Worm (Caenorhabditis elegans): ENCODE measurements around the gene tpst-2.

The tpst-2 gene

DNA sequence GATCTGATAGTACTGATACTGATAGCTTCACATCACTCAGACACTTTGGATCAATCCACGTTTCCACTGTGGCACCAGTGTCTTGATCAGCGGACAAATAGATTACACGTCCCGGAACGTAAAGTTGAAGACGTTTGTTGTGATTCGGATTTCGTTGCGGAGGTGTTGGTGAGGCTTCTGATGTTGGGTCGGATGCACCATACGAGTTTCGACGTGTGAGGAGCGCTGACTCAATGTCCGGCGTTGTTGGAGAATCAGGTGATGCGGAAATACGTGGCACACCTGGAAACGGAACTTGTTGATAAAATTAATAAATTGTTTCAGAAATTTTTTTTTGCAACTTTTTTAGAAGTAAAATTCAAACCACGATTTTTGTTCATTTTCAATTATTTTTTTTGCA lies 7.7 kb downstream of the tpst-2 start, which contains the start of gene alh-11:
Gene alh-11, minus strand, starts transcription at position 101 of the 400 bp plus-strand sequence.
- no peak for TF ChIP-seq nhr-76 (tag; optimal IDR thresholded peaks at IDR 0.05)
- no peak for TF ChIP-seq pha-4 (tag; optimal IDR thresholded peaks at IDR 0.05)
- TF ChIP-seq ztf-11 (tag; optimal IDR thresholded peaks at IDR 0.05), result no peak
- no peak for TF ChIP-seq ceh-83 (GFP tag; optimal IDR thresholded peaks at IDR 0.05)
- TF ChIP-seq hlh-1 (tag; optimal IDR thresholded peaks at IDR 0.05), result no peak
- no peak for TF ChIP-seq mab-5 (tag; optimal IDR thresholded peaks at IDR 0.05)
- no peak for TF ChIP-seq lsy-2 (tag; optimal IDR thresholded peaks at IDR 0.05)
- TF ChIP-seq elt-1 (tag; optimal IDR thresholded peaks at IDR 0.05; ENCODE audit: borderline replicate concordance, insufficient read depth), result no peak
- no peak for TF ChIP-seq nhr-12 (tag; optimal IDR thresholded peaks at IDR 0.05)
- TF ChIP-seq M03D4.4 (tag; optimal IDR thresholded peaks at IDR 0.05), result no peak
- no peak for TF ChIP-seq ces-1 (GFP tag; optimal IDR thresholded peaks at IDR 0.05)
- no peak for TF ChIP-seq ham-2 (GFP tag; optimal IDR thresholded peaks at IDR 0.05)
- no peak for TF ChIP-seq elt-3 (tag; optimal IDR thresholded peaks at IDR 0.05)
- no peak for TF ChIP-seq mep-1 (tag; optimal IDR thresholded peaks at IDR 0.05)
- TF ChIP-seq ceh-39 (tag; optimal IDR thresholded peaks at IDR 0.05), result no peak
- no peak for TF ChIP-seq cnd-1 (tag; optimal IDR thresholded peaks at IDR 0.05)
- TF ChIP-seq lin-32 (GFP tag; optimal IDR thresholded peaks at IDR 0.05), result no peak

DNA sequence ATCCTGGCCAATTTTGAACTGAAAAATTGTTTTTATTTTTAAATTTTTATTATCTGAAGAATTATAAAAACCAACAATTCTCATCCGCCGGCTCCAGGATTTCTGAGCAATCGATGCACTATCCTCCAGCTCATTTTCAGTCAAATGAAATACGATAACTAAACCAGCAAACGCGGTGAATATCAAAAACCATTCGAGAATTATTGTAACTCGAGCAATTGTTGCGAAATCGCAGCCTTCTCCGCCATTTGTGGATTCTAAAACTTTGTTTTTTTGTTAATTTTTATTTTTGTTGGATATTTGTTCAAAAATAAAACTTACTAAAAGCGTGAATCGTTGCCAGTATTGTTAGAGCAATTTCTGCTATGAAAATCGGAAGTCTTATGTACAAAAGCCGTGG lies 11.4 kb downstream of the tpst-2 start:
- TF ChIP-seq ceh-83 (GFP tag; optimal IDR thresholded peaks at IDR 0.05), result no peak

DNA sequence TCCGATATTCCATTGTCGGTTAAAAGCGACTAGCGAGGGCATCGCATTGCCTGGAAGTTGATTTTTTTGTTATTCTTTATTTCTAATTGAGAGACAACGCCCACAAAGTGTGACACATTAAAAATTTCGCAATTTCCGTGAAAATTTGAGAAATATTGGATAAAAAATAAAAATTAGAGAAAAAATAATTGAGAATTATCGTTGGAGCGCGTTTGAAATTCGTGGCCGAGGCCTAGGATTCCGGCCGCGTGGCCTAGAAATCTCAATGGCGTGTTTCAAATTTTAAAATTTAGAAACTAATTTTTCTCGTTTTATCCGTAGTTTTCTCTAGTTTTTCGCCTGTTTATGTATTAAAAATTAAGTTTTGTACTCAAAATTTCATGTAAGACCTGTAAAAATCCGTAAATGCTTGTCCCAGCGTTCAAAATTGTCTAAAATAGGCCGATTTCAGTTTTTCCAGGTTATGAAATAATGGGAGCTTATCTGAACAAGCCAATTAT lies 12.2 kb downstream of the tpst-2 start, which contains the start of the genes dagl-2 and ppm-1.G:
Gene dagl-2, minus strand, starts transcription at position 52 of the 500 bp plus-strand sequence.
Gene ppm-1.G, plus strand, starts transcription at position 450 of the 500 bp plus-strand sequence.
- TF ChIP-seq flh-1 (GFP tag; optimal IDR thresholded peaks at IDR 0.05) (no peak), M03D4.4 (tag; optimal IDR thresholded peaks at IDR 0.05) (no peak), unc-39 (tag; optimal IDR thresholded peaks at IDR 0.05) (no peak), snpc-4 (tag; optimal IDR thresholded peaks at IDR 0.05) (no peak), ceh-43 (GFP tag; optimal IDR thresholded peaks at IDR 0.05) (no peak), ceh-83 (GFP tag; optimal IDR thresholded peaks at IDR 0.05) (no peak), nhr-28 (tag; optimal IDR thresholded peaks at IDR 0.05) (no peak), lsy-2 (tag; optimal IDR thresholded peaks at IDR 0.05) (peak; percentile 76), mep-1 (tag; optimal IDR thresholded peaks at IDR 0.05) (peak; percentile 59), ces-1 (GFP tag; optimal IDR thresholded peaks at IDR 0.05) (peak; percentile 88), ceh-39 (tag; optimal IDR thresholded peaks at IDR 0.05) (peak; percentile 24), pha-4 (tag; optimal IDR thresholded peaks at IDR 0.05) (peak; percentile 11), nhr-2 (tag; optimal IDR thresholded peaks at IDR 0.05) (no peak), sptf-1 (tag; optimal IDR thresholded peaks at IDR 0.05) (no peak), cnd-1 (tag; optimal IDR thresholded peaks at IDR 0.05) (no peak), mls-2 (tag; optimal IDR thresholded peaks at IDR 0.05) (peak; percentile 13), nhr-237 (tag; optimal IDR thresholded peaks at IDR 0.05) (peak; percentile 67), nhr-76 (tag; optimal IDR thresholded peaks at IDR 0.05) (no peak), blmp-1 (tag; optimal IDR thresholded peaks at IDR 0.05) (no peak), unc-62 (GFP tag; optimal IDR thresholded peaks at IDR 0.05) (no peak), drap-1 (GFP tag; optimal IDR thresholded peaks at IDR 0.05) (no peak), zip-8 (tag; optimal IDR thresholded peaks at IDR 0.05) (no peak), hlh-1 (tag; optimal IDR thresholded peaks at IDR 0.05) (no peak), bed-3 (GFP tag; optimal IDR thresholded peaks at IDR 0.05) (no peak), nhr-12 (tag; optimal IDR thresholded peaks at IDR 0.05) (no peak), unc-120 (tag; optimal IDR thresholded peaks at IDR 0.05; ENCODE audit: poor library complexity, severe bottlenecking) (no peak), tbx-8 (GFP tag; optimal IDR thresholded peaks at IDR 0.05) (no peak), lin-32 (GFP tag; optimal IDR thresholded peaks at IDR 0.05) (no peak), elt-3 (tag; optimal IDR thresholded peaks at IDR 0.05) (no peak), ham-2 (GFP tag; optimal IDR thresholded peaks at IDR 0.05) (no peak), mab-5 (tag; optimal IDR thresholded peaks at IDR 0.05) (no peak), ztf-11 (tag; optimal IDR thresholded peaks at IDR 0.05) (no peak), lin-13 (tag; optimal IDR thresholded peaks at IDR 0.05) (peak; percentile 12), sem-2 (GFP tag; optimal IDR thresholded peaks at IDR 0.05) (no peak), elt-1 (tag; optimal IDR thresholded peaks at IDR 0.05; ENCODE audit: borderline replicate concordance, insufficient read depth) (no peak)

All from whole organism, mixed stage, embryonic.